Worm (Caenorhabditis elegans) whole organism, young adult: Measurements from ENCODE around the gene dgn-3.

Source experiments
- F10E7.11 ChIP-seq: sonication (generic microtip); optimal IDR thresholded peaks from 2 replicates; lab custom pipeline; 2017; ENCODE audit warnings: mild to moderate bottlenecking, missing genetic modification characterization, moderate library complexity, missing compliant biosample characterization
- ekl-4 ChIP-seq: fragments of 200-800 bp; sonication (Bioruptor generic); IDR thresholded peaks from 2 replicates; pipeline ENCODE4 v1.3.6; 2022; ENCODE audit warnings: missing genetic modification reagents, missing genetic modification characterization, missing compliant biosample characterization
- sea-2 ChIP-seq: fragments of 200-800 bp; sonication (Bioruptor generic); IDR thresholded peaks from 2 replicates; pipeline ENCODE4 v1.3.6; 2022; ENCODE audit warnings: missing genetic modification characterization, missing compliant biosample characterization
- snpc-4 ChIP-seq, 5 experiments: fragments of 150-350 bp in 1 of 5; sonication (generic microtip) in 4 of 5; optimal IDR thresholded peaks; 2 replicates each; lab custom pipeline; 2014 to 2018; ENCODE audit warnings: missing genetic modification characterization in 5 of 5, missing biosample characterization in 3 of 5, antibody characterized with exemption in 2 of 5, mild to moderate bottlenecking in 2 of 5, missing compliant biosample characterization in 2 of 5, missing genotype in 2 of 5, moderate library complexity in 2 of 5, missing genetic modification reagents in 1 of 5
- unc-62 ChIP-seq: fragments of 150-350 bp; optimal IDR thresholded peaks from 2 replicates; lab custom pipeline; 2014; ENCODE audit warnings: missing biosample characterization, missing genetic modification reagents, missing genetic modification characterization

DNA sequence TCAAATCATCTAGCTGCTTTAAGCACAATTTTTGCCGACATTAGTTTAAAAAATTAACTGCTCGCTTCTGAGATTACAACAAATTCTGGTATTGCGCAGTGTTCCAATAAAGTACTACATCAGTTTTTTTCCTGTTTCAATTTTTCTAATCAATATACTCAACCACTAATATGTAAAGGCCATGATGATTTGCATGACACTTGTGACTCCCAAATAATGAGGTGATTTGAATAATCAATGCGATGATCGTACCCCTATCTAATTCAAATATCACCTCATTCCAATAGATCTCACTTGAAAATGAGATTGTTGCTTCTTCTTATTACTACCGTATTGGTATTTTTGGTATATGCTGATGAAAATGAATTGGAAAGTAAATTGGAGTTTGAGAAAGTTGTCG lies 2.6 kb upstream of the dgn-3 start, which contains the start of gene F07G6.2:
- TF ChIP-seq snpc-4 (GFP tag; optimal IDR thresholded peaks at IDR 0.05; lab: Kevin White, UChicago) (no peak), snpc-4 (tag; optimal IDR thresholded peaks at IDR 0.05; lab: Kevin White, UChicago) (no peak), F10E7.11 (no peak), ekl-4 (GFP tag; lab: Robert Waterston, UW) (no peak), sea-2 (GFP tag; lab: Robert Waterston, UW) (no peak), unc-62 (GFP tag; lab: Kevin White, UChicago) (no peak)
